Fruit fly (Drosophila melanogaster): ENCODE data around the gene Or85f.

Gene Or85f

DNA sequence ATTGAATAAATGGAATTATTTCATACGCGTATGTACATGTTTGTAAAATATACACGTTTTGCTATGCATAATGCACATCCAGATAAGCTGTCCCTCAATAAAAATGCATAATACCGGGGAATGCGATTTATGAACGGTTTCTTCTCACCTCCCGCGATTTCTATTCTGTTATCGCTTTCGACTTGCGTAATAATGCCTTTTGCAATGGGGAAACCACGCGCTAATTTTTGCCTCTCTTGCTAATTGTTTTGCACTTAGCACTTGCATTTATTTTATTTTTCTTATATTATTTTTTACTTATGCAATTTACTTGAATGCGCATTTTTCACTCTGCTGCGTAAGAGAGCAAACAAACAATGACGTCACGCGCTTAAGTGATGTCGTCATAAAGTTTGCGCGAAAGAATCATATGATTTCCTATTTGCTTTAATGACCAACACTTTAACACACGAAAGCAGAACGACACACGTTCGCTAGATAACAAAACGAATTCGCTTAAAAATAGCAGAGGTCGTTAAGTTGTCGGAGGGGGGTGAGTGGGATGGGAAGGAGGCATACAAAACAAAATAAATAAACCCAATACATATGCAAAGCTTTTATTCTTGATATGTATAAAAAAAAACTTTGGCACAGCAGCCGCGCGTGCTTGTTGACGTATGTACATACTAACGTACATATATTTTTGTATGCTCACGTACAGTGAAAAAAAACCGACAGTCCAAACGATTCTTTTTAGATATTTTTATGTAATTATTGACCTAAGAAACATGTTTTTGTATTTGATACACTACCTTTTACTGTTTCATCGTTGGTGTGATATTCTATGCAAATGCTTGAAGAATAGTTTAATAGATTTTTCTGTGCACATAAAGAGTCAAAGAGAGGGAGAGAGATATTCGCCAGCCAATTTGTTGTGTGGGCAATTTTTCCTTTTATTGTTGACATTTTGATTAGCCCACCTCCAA lies 46.3 kb upstream of the Or85f start (continued):
- no peak for TF ChIP-seq CG11093 (GFP tag; IDR thresholded peaks at IDR 0.05)
- peak; percentile 64 for TF ChIP-seq ind (GFP tag; optimal IDR thresholded peaks at IDR 0.05)
- peak; percentile 82 for TF ChIP-seq pho (GFP tag; optimal IDR thresholded peaks at IDR 0.05)
- TF ChIP-seq Camta (GFP tag; optimal IDR thresholded peaks at IDR 0.05) = peak; percentile 54
- no peak for TF ChIP-seq peb (GFP tag; IDR thresholded peaks at IDR 0.05)
- no peak for TF ChIP-seq ro (GFP tag; IDR thresholded peaks at IDR 0.05)
- TF ChIP-seq p53 (GFP tag; optimal IDR thresholded peaks at IDR 0.05) = no peak
- peak; percentile 69 for TF ChIP-seq CG17568 (GFP tag; optimal IDR thresholded peaks at IDR 0.05)
- no peak for TF ChIP-seq hb (GFP tag; IDR thresholded peaks at IDR 0.05; ENCODE audit: partially characterized antibody)
- no peak for TF ChIP-seq CG14710 (tag; optimal IDR thresholded peaks at IDR 0.05)
- no peak for TF ChIP-seq psq (GFP tag; optimal IDR thresholded peaks at IDR 0.05)
- no peak for TF ChIP-seq CG42726 (GFP tag; IDR thresholded peaks at IDR 0.05; ENCODE audit: partially characterized antibody)
- no peak for TF ChIP-seq oc (tag; optimal IDR thresholded peaks at IDR 0.05)
- no peak for TF ChIP-seq ac (GFP tag; optimal IDR thresholded peaks at IDR 0.05)
- TF ChIP-seq TFAM (GFP tag; optimal IDR thresholded peaks at IDR 0.05) = no peak
- peak; percentile 47 for TF ChIP-seq CG10274 (GFP tag; optimal IDR thresholded peaks at IDR 0.05)
- peak; percentile 66 for TF ChIP-seq Sox102F (GFP tag; optimal IDR thresholded peaks at IDR 0.05)
- no peak for TF ChIP-seq CG3407 (GFP tag; optimal IDR thresholded peaks at IDR 0.05)
- TF ChIP-seq CG13424 (tag; optimal IDR thresholded peaks at IDR 0.05) = peak; percentile 54
- no peak for TF ChIP-seq CG17361 (GFP tag; IDR thresholded peaks at IDR 0.05)
- TF ChIP-seq NC2α (GFP tag; optimal IDR thresholded peaks at IDR 0.05) = peak; percentile 35
- TF ChIP-seq chif (GFP tag; optimal IDR thresholded peaks at IDR 0.05) = peak; percentile 34 to 40
- TF ChIP-seq CG18599 (GFP tag; optimal IDR thresholded peaks at IDR 0.05) = peak; percentile 87
- peak; percentile 45 for TF ChIP-seq CG18619 (GFP tag; optimal IDR thresholded peaks at IDR 0.05)
- no peak for TF ChIP-seq CG8359 (GFP tag; optimal IDR thresholded peaks at IDR 0.05; ENCODE audit: borderline replicate concordance)
- no peak for TF ChIP-seq CG12219 (GFP tag; optimal IDR thresholded peaks at IDR 0.05)
- TF ChIP-seq CG6654 (GFP tag; optimal IDR thresholded peaks at IDR 0.05) = no peak
- TF ChIP-seq CG4617 (GFP tag; optimal IDR thresholded peaks at IDR 0.05; ENCODE audit: borderline replicate concordance) = no peak
- peak; percentile 63 for TF ChIP-seq exex (tag; optimal IDR thresholded peaks at IDR 0.05)
- TF ChIP-seq Ets65A (GFP tag) = peak; percentile 78
- TF ChIP-seq hkb (optimal IDR thresholded peaks at IDR 0.05) = no peak
- no peak for TF ChIP-seq hkb (GFP tag; IDR thresholded peaks at IDR 0.05)
- TF ChIP-seq sim (GFP tag; IDR thresholded peaks at IDR 0.05) = no peak
- no peak for TF ChIP-seq B-H1 (GFP tag; IDR thresholded peaks at IDR 0.05)
- TF ChIP-seq nerfin-1 (tag; optimal IDR thresholded peaks at IDR 0.05) = no peak
- no peak for TF ChIP-seq croc (GFP tag; conservative IDR thresholded peaks at IDR 0.05)
- TF ChIP-seq fd64A (GFP tag; optimal IDR thresholded peaks at IDR 0.05) = no peak
- TF ChIP-seq CG13624 (GFP tag; optimal IDR thresholded peaks at IDR 0.05) = peak; percentile 79
- no peak for TF ChIP-seq ato (GFP tag; IDR thresholded peaks at IDR 0.05; ENCODE audit: partially characterized antibody)
- TF ChIP-seq ssp (GFP tag; IDR thresholded peaks at IDR 0.05) = no peak
- peak; percentile 63 for TF ChIP-seq HHEX (GFP tag; optimal IDR thresholded peaks at IDR 0.05)
- no peak for TF ChIP-seq CG33557 (GFP tag; optimal IDR thresholded peaks at IDR 0.05)
- TF ChIP-seq CG10267 (tag; optimal IDR thresholded peaks at IDR 0.05) = peak; percentile 4
- peak; percentile 54 for TF ChIP-seq CG18476 (GFP tag; optimal IDR thresholded peaks at IDR 0.05)
- TF ChIP-seq B-H2 (GFP tag; optimal IDR thresholded peaks at IDR 0.05) = peak; percentile 84
- no peak for TF ChIP-seq trem (tag; optimal IDR thresholded peaks at IDR 0.05)
- TF ChIP-seq CG17912 (GFP tag; optimal IDR thresholded peaks at IDR 0.05) = peak; percentile 17
- TF ChIP-seq fd102C (GFP tag; optimal IDR thresholded peaks at IDR 0.05) = no peak
